Worm (Caenorhabditis elegans): ENCODE results near the gene T20G5.8.

T20G5.8 gene

DNA sequence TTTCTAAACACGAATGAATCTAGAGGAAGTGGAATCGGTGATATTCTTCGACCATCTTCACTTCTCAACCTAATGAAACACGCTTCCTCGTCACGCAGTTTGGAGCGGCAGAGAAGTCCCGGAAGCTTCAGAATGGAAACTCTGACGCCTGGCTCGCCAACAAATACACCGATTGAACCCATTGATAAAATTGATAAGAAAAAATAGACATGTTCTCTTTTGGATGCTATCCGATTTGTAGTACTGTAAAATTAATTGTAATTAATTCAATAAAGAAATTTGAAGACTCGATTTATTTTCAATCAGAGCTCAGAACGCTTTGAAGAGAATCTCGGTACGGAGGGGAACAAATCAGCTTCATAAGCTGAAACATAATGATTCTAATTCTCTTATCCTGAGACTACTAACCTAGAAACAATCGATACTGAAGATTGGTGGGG lies 15.4 kb downstream of the T20G5.8 start:
- TF ChIP-seq ceh-39 (tag; optimal IDR thresholded peaks at IDR 0.05) (no peak), cnd-1 (tag; optimal IDR thresholded peaks at IDR 0.05) (no peak), nhr-76 (tag; optimal IDR thresholded peaks at IDR 0.05) (no peak), nhr-2 (tag; optimal IDR thresholded peaks at IDR 0.05) (no peak), snpc-4 (tag; optimal IDR thresholded peaks at IDR 0.05) (no peak), drap-1 (GFP tag; optimal IDR thresholded peaks at IDR 0.05) (no peak), lin-32 (GFP tag; optimal IDR thresholded peaks at IDR 0.05) (no peak), ceh-43 (GFP tag; optimal IDR thresholded peaks at IDR 0.05) (no peak), unc-62 (GFP tag; optimal IDR thresholded peaks at IDR 0.05) (no peak), flh-1 (GFP tag; optimal IDR thresholded peaks at IDR 0.05) (no peak), ztf-11 (tag; optimal IDR thresholded peaks at IDR 0.05) (no peak), blmp-1 (tag; optimal IDR thresholded peaks at IDR 0.05) (no peak), tbx-8 (GFP tag; optimal IDR thresholded peaks at IDR 0.05) (no peak), mls-2 (tag; optimal IDR thresholded peaks at IDR 0.05) (no peak), lsy-2 (tag; optimal IDR thresholded peaks at IDR 0.05) (no peak), ces-1 (GFP tag; optimal IDR thresholded peaks at IDR 0.05) (no peak)

DNA sequence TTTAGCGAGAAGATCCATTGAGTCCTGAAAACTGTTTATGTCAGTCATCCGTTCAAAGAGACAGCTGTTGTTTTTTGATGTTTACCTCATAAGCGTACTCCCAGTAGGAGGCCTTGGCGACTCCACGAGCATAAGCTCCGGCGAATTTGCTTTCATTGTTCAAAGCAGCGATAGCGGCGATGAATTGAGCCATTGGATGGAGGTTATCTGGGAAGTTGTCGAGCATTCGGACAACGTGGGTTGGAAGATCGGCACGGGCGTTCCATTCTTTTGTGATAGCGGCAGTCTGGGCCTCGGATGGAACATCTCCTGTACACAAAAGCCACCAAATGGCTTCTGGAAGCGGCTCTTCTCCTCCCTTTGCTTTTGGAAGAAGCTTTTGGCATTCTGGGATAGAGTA lies 16.7 kb downstream of the T20G5.8 start:
- no peak for TF ChIP-seq elt-3 (tag; optimal IDR thresholded peaks at IDR 0.05)
- no peak for TF ChIP-seq unc-62 (GFP tag; optimal IDR thresholded peaks at IDR 0.05)
- no peak for TF ChIP-seq unc-120 (tag; optimal IDR thresholded peaks at IDR 0.05; ENCODE audit: poor library complexity, severe bottlenecking)
- no peak for TF ChIP-seq nhr-12 (tag; optimal IDR thresholded peaks at IDR 0.05)
- no peak for TF ChIP-seq nhr-237 (tag; optimal IDR thresholded peaks at IDR 0.05)

DNA sequence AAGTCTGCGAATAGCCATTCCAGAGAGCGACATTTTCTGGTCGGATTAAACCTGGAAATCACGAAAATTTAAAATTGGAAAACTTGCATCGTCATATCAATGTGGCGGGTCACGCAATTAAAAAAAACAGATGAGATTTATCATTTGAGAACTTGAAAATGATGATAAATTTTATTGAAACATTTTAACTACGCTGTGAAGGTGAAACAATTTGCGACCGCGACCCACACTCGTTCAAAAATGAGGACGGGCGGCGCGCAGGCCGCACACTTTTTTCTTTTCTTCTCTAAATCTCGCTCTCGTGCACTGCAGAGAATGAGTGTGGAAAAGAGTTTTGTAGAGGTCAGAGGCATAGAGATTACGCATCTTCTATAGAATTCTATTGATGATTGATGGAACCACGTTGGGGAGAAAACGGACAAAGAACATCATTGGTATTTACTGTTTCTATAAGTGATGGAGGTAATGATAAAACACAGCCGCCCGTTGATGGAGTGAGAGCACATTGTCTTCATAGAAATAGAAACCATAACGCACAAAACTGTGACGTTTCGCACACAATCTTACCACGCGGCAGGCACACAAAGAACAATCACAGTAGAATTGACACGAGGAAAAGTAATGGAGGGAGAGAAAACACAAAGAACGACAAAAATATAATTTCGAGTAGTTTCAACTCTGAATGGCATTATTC lies 17.6 kb downstream of the T20G5.8 start, which contains the start of gene cts-1:
cts-1 (minus strand) TSS at position 51 of the 694 bp plus-strand sequence.
- TF ChIP-seq sptf-1 (tag; optimal IDR thresholded peaks at IDR 0.05) (peak; percentile 40), M03D4.4 (tag; optimal IDR thresholded peaks at IDR 0.05) (peak; percentile 42), tbx-8 (GFP tag; optimal IDR thresholded peaks at IDR 0.05) (no peak), unc-120 (tag; optimal IDR thresholded peaks at IDR 0.05; ENCODE audit: poor library complexity, severe bottlenecking) (peak; percentile 58), ces-1 (GFP tag; optimal IDR thresholded peaks at IDR 0.05) (peak; percentile 23), lsy-2 (tag; optimal IDR thresholded peaks at IDR 0.05) (peak; percentile 76), unc-62 (GFP tag; optimal IDR thresholded peaks at IDR 0.05) (peak; percentile 53), elt-1 (tag; optimal IDR thresholded peaks at IDR 0.05; ENCODE audit: borderline replicate concordance, insufficient read depth) (no peak), ceh-39 (tag; optimal IDR thresholded peaks at IDR 0.05) (no peak), nhr-76 (tag; optimal IDR thresholded peaks at IDR 0.05) (no peak), nhr-2 (tag; optimal IDR thresholded peaks at IDR 0.05) (no peak), elt-3 (tag; optimal IDR thresholded peaks at IDR 0.05) (no peak), lin-13 (tag; optimal IDR thresholded peaks at IDR 0.05) (peak; percentile 2), nhr-237 (tag; optimal IDR thresholded peaks at IDR 0.05) (peak; percentile 46), unc-39 (tag; optimal IDR thresholded peaks at IDR 0.05) (no peak), hlh-1 (tag; optimal IDR thresholded peaks at IDR 0.05) (peak; percentile 23), mep-1 (tag; optimal IDR thresholded peaks at IDR 0.05) (peak; percentile 49), nhr-28 (tag; optimal IDR thresholded peaks at IDR 0.05) (no peak), blmp-1 (tag; optimal IDR thresholded peaks at IDR 0.05) (no peak), zip-8 (tag; optimal IDR thresholded peaks at IDR 0.05) (no peak)

DNA sequence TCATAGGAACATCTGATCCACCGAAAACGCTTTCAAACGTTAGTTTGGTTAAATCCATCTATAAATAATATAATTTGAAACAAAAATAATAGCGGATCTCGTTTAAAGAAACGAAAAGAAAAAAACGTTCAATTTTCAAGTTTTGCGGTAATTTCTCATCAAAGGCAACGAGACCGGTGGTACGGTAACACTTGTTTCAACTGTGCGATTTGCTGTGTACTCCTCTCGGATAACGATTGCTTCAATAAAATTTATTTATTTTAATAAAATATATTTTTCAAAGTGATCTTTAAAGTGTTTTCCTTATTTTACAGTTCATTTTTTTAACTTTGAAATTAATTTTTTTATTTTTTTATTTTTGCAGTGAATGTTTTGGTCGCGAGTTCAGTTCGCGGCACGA lies 19.4 kb downstream of the T20G5.8 start, which contains the start of the genes rde-4 and cox-14:
rde-4 (minus strand) TSS at position 60 of the 400 bp plus-strand sequence.
cox-14 (plus strand) TSS at position 356 of the 400 bp plus-strand sequence.
- TF ChIP-seq ztf-11 (tag; optimal IDR thresholded peaks at IDR 0.05) (no peak), nhr-28 (tag; optimal IDR thresholded peaks at IDR 0.05) (no peak), sptf-1 (tag; optimal IDR thresholded peaks at IDR 0.05) (no peak), zip-8 (tag; optimal IDR thresholded peaks at IDR 0.05) (no peak), lin-32 (GFP tag; optimal IDR thresholded peaks at IDR 0.05) (no peak), tbx-8 (GFP tag; optimal IDR thresholded peaks at IDR 0.05) (no peak), lin-13 (tag; optimal IDR thresholded peaks at IDR 0.05) (peak; percentile 63), hlh-1 (tag; optimal IDR thresholded peaks at IDR 0.05) (peak; percentile 39), elt-3 (tag; optimal IDR thresholded peaks at IDR 0.05) (no peak), mab-5 (tag; optimal IDR thresholded peaks at IDR 0.05) (no peak), bed-3 (GFP tag; optimal IDR thresholded peaks at IDR 0.05) (no peak), ceh-39 (tag; optimal IDR thresholded peaks at IDR 0.05) (no peak), lsy-2 (tag; optimal IDR thresholded peaks at IDR 0.05) (peak; percentile 99), mls-2 (tag; optimal IDR thresholded peaks at IDR 0.05) (no peak), ces-1 (GFP tag; optimal IDR thresholded peaks at IDR 0.05) (peak; percentile 83), flh-1 (GFP tag; optimal IDR thresholded peaks at IDR 0.05) (no peak), blmp-1 (tag; optimal IDR thresholded peaks at IDR 0.05) (no peak), ceh-43 (GFP tag; optimal IDR thresholded peaks at IDR 0.05) (no peak), elt-1 (tag; optimal IDR thresholded peaks at IDR 0.05; ENCODE audit: borderline replicate concordance, insufficient read depth) (no peak), mep-1 (tag; optimal IDR thresholded peaks at IDR 0.05) (peak; percentile 88), nhr-76 (tag; optimal IDR thresholded peaks at IDR 0.05) (no peak), pha-4 (tag; optimal IDR thresholded peaks at IDR 0.05) (peak; percentile 49), nhr-12 (tag; optimal IDR thresholded peaks at IDR 0.05) (no peak), drap-1 (GFP tag; optimal IDR thresholded peaks at IDR 0.05) (no peak), nhr-2 (tag; optimal IDR thresholded peaks at IDR 0.05) (no peak), unc-62 (GFP tag; optimal IDR thresholded peaks at IDR 0.05) (peak; percentile 3), unc-39 (tag; optimal IDR thresholded peaks at IDR 0.05) (no peak), unc-120 (tag; optimal IDR thresholded peaks at IDR 0.05; ENCODE audit: poor library complexity, severe bottlenecking) (peak; percentile 1), nhr-237 (tag; optimal IDR thresholded peaks at IDR 0.05) (peak; percentile 60), snpc-4 (tag; optimal IDR thresholded peaks at IDR 0.05) (no peak)

Data from whole organism, mixed stage, embryonic.